Fruit fly (Drosophila melanogaster) whole organism, embryonic: ENCODE results near the gene hdly.
A peak's percentile ranks its signal among the peaks of the same experiment; 100 is the strongest.

Experiments used
- Ada2b ChIP-seq: fragments of 200-800 bp; sonication (Bioruptor generic); IDR thresholded peaks from 2 replicates; pipeline ENCODE4 v1.3.6; 2022; ENCODE audit warnings: missing biosample characterization, missing genetic modification characterization
- Awh ChIP-seq: fragments of 200-800 bp; sonication (Bioruptor generic); IDR thresholded peaks from 2 replicates; pipeline ENCODE4, ENCODE4 v1.3.6; 2022; ENCODE audit warnings: missing biosample characterization, missing genetic modification characterization
- CG10147 ChIP-seq: fragments of 200-800 bp; sonication (Bioruptor generic); optimal IDR thresholded peaks from 2 replicates; lab custom pipeline; 2019; ENCODE audit warnings: missing biosample characterization, mild to moderate bottlenecking, missing genetic modification characterization, moderate library complexity
- CG10267 ChIP-seq: fragments of 200-800 bp; sonication (Bioruptor generic); optimal IDR thresholded peaks from 2 replicates; lab custom pipeline; 2018; ENCODE audit warnings: missing biosample characterization, mild to moderate bottlenecking, missing genetic modification characterization, moderate library complexity
- CG15269 ChIP-seq: fragments of 200-800 bp; sonication (Bioruptor generic); optimal IDR thresholded peaks from 2 replicates; lab custom pipeline; 2018; ENCODE audit warnings: missing biosample characterization, mild to moderate bottlenecking, missing genetic modification characterization, moderate library complexity
- CG16779 ChIP-seq: fragments of 200-800 bp; sonication (Bioruptor generic); IDR thresholded peaks from 2 replicates; pipeline ENCODE4 v1.3.6; 2022; ENCODE audit warnings: missing biosample characterization, missing genetic modification characterization
- CG16815 ChIP-seq: fragments of 200-800 bp; sonication (Bioruptor generic); optimal IDR thresholded peaks from 3 replicates; lab custom pipeline; 2017; ENCODE audit warnings: missing biosample characterization, mild to moderate bottlenecking, missing genetic modification characterization
- CG16863 ChIP-seq: fragments of 200-800 bp; sonication (Bioruptor generic); optimal IDR thresholded peaks from 3 replicates; lab custom pipeline; 2016; ENCODE audit warnings: missing biosample characterization, missing genetic modification characterization
- CG17328 ChIP-seq: fragments of 200-800 bp; sonication (Bioruptor generic); IDR thresholded peaks from 2 replicates; pipeline ENCODE4 v1.3.6; 2022; ENCODE audit warnings: missing biosample characterization, missing genetic modification characterization
- CG17359 ChIP-seq: fragments of 200-800 bp; sonication (Bioruptor generic); optimal IDR thresholded peaks from 3 replicates; lab custom pipeline; 2018; ENCODE audit warnings: missing biosample characterization, mild to moderate bottlenecking, missing genetic modification characterization, moderate library complexity
- CG17829 ChIP-seq: fragments of 200-800 bp; optimal IDR thresholded peaks from 2 replicates; lab custom pipeline; 2019; ENCODE audit warnings: missing biosample characterization, mild to moderate bottlenecking, missing genetic modification characterization, moderate library complexity
- CG18011 ChIP-seq: fragments of 200-800 bp; sonication (Bioruptor generic); optimal IDR thresholded peaks from 2 replicates; lab custom pipeline; 2017; ENCODE audit warnings: missing biosample characterization, missing genetic modification characterization, mild to moderate bottlenecking, moderate library complexity, missing genotype
- CG18619 ChIP-seq: fragments of 200-800 bp; sonication (Bioruptor generic); optimal IDR thresholded peaks from 3 replicates; lab custom pipeline; 2017; ENCODE audit warnings: missing biosample characterization, mild to moderate bottlenecking, missing genetic modification characterization
- CG30020 ChIP-seq: fragments of 200-800 bp; optimal IDR thresholded peaks from 2 replicates; lab custom pipeline; 2019; ENCODE audit warnings: missing biosample characterization, mild to moderate bottlenecking, missing genetic modification characterization, moderate library complexity
- CG31365 ChIP-seq: fragments of 200-800 bp; sonication (Bioruptor generic); optimal IDR thresholded peaks from 2 replicates; lab custom pipeline; 2018; ENCODE audit warnings: missing biosample characterization, mild to moderate bottlenecking, missing genetic modification characterization
- CG3847 ChIP-seq: fragments of 200-800 bp; sonication (Bioruptor generic); IDR thresholded peaks from 2 replicates; pipeline ENCODE4 v1.3.6; 2022; ENCODE audit warnings: missing biosample characterization, missing genetic modification characterization
- CG4707 ChIP-seq: fragments of 200-800 bp; sonication (Bioruptor generic); optimal IDR thresholded peaks from 2 replicates; lab custom pipeline; 2018; ENCODE audit warnings: missing biosample characterization, mild to moderate bottlenecking, missing genetic modification characterization, moderate library complexity
- CG6254 ChIP-seq: fragments of 200-800 bp; sonication (Bioruptor generic); optimal IDR thresholded peaks from 3 replicates; lab custom pipeline; 2017; ENCODE audit warnings: mild to moderate bottlenecking, missing biosample characterization, missing genetic modification reagents, missing genetic modification characterization
- CG6854 ChIP-seq: fragments of 200-800 bp; sonication (Bioruptor generic); optimal IDR thresholded peaks from 3 replicates; lab custom pipeline; 2017; ENCODE audit warnings: missing biosample characterization, mild to moderate bottlenecking, missing genetic modification characterization
- CG7745 ChIP-seq: fragments of 200-800 bp; sonication (Bioruptor generic); optimal IDR thresholded peaks from 2 replicates; lab custom pipeline; 2018; ENCODE audit warnings: missing biosample characterization, mild to moderate bottlenecking, missing genetic modification characterization, moderate library complexity
- CG7786 ChIP-seq: fragments of 200-800 bp; sonication (Bioruptor generic); optimal IDR thresholded peaks from 2 replicates; lab custom pipeline; 2016; ENCODE audit warnings: missing biosample characterization, missing genetic modification characterization
- CG9609 ChIP-seq: fragments of 200-800 bp; sonication (Bioruptor generic); optimal IDR thresholded peaks from 3 replicates; lab custom pipeline; 2016; ENCODE audit warnings: missing biosample characterization, missing genetic modification characterization
- CrebB ChIP-seq: fragments of 200-800 bp; sonication (Bioruptor generic); optimal IDR thresholded peaks from 3 replicates; lab custom pipeline; 2018; ENCODE audit warnings: missing biosample characterization, mild to moderate bottlenecking, missing genetic modification characterization
- Elba2 ChIP-seq: fragments of 200-800 bp; sonication (Bioruptor generic); optimal IDR thresholded peaks from 3 replicates; lab custom pipeline; 2016; ENCODE audit warnings: missing biosample characterization, missing genetic modification characterization
- Fer3 ChIP-seq: fragments of 200-800 bp; sonication (Bioruptor generic); optimal IDR thresholded peaks from 2 replicates; lab custom pipeline; 2018; ENCODE audit warnings: missing biosample characterization, mild to moderate bottlenecking, missing genetic modification characterization, moderate library complexity
- HmgD ChIP-seq: fragments of 200-800 bp; sonication (Bioruptor generic); optimal IDR thresholded peaks from 3 replicates; lab custom pipeline; 2016; ENCODE audit warnings: missing biosample characterization, missing genetic modification characterization
- Hmr ChIP-seq: fragments of 200-800 bp; sonication (Bioruptor generic); optimal IDR thresholded peaks from 3 replicates; lab custom pipeline; 2017; ENCODE audit warnings: mild to moderate bottlenecking, missing biosample characterization, missing genetic modification reagents, missing genetic modification characterization
- Hr39 ChIP-seq: fragments of >200 bp; optimal IDR thresholded peaks from 2 replicates; lab custom pipeline; 2017
- Lpt ChIP-seq: fragments of >200 bp; optimal IDR thresholded peaks from 2 replicates; lab custom pipeline; 2018; ENCODE audit warnings: missing biosample characterization, missing genetic modification characterization
- Oli ChIP-seq: fragments of 200-800 bp; sonication (Bioruptor generic); optimal IDR thresholded peaks from 2 replicates; lab custom pipeline; 2018; ENCODE audit warnings: missing biosample characterization, mild to moderate bottlenecking, missing genetic modification characterization, moderate library complexity
- Opbp ChIP-seq: fragments of 200-800 bp; sonication (Bioruptor generic); IDR thresholded peaks from 3 replicates; pipeline ENCODE4 v1.3.6; 2022; ENCODE audit warnings: missing biosample characterization, missing genetic modification characterization; ENCODE audit not compliant: partially characterized antibody
- Spps ChIP-seq: fragments of 200-800 bp; sonication (Bioruptor generic); optimal IDR thresholded peaks from 2 replicates; lab custom pipeline; 2018; ENCODE audit warnings: missing biosample characterization, mild to moderate bottlenecking, missing genetic modification characterization
- Stat92E ChIP-seq, 3 experiments: fragments of >200 bp in 2 of 3; fragments of 200-800 bp in 1 of 3; sonication (Bioruptor generic) in 1 of 3; optimal IDR thresholded peaks; 2 replicates each; lab custom pipeline; 2017 to 2019; ENCODE audit warnings: missing biosample characterization in 3 of 3, missing genetic modification characterization in 3 of 3, mild to moderate bottlenecking in 1 of 3, moderate library complexity in 1 of 3
- cad ChIP-seq: fragments of >200 bp; optimal IDR thresholded peaks from 2 replicates; lab custom pipeline; 2017; ENCODE audit warnings: missing biosample characterization, missing genetic modification characterization
- corto ChIP-seq: fragments of 200-800 bp; sonication (Bioruptor generic); optimal IDR thresholded peaks from 2 replicates; lab custom pipeline; 2016; ENCODE audit warnings: missing biosample characterization, mild to moderate bottlenecking, missing genetic modification characterization, moderate library complexity
- dan ChIP-seq: fragments of 200-800 bp; sonication (Bioruptor generic); IDR thresholded peaks from 2 replicates; pipeline ENCODE4 v1.3.6; 2022; ENCODE audit warnings: missing biosample characterization, missing genetic modification characterization
- dimm ChIP-seq: fragments of 200-800 bp; sonication (Bioruptor generic); IDR thresholded peaks from 2 replicates; pipeline ENCODE4 v1.3.6; 2022; ENCODE audit warnings: missing biosample characterization, missing genetic modification characterization
- emc ChIP-seq: fragments of 200-800 bp; sonication (Bioruptor generic); optimal IDR thresholded peaks from 2 replicates; lab custom pipeline; 2016; ENCODE audit warnings: missing biosample characterization, missing genetic modification characterization
- eyg ChIP-seq: fragments of 200-800 bp; sonication (Bioruptor generic); optimal IDR thresholded peaks from 3 replicates; lab custom pipeline; 2016; ENCODE audit warnings: missing biosample characterization, missing genetic modification characterization
- fd3F ChIP-seq: fragments of 200-800 bp; sonication (Bioruptor generic); optimal IDR thresholded peaks from 2 replicates; lab custom pipeline; 2018; ENCODE audit warnings: missing biosample characterization, mild to moderate bottlenecking, missing genetic modification characterization, moderate library complexity
- fd64A ChIP-seq: fragments of 200-800 bp; sonication (Bioruptor generic); optimal IDR thresholded peaks from 3 replicates; lab custom pipeline; 2018; ENCODE audit warnings: missing biosample characterization, mild to moderate bottlenecking, missing genetic modification characterization
- ftz-f1 ChIP-seq: fragments of 200-800 bp; sonication (Bioruptor generic); optimal IDR thresholded peaks from 2 replicates; lab custom pipeline; 2016; ENCODE audit warnings: missing biosample characterization, missing genetic modification characterization
- org-1 ChIP-seq: fragments of 200-800 bp; sonication (Bioruptor generic); optimal IDR thresholded peaks from 2 replicates; lab custom pipeline; 2017; ENCODE audit warnings: missing biosample characterization, missing genetic modification characterization
- p53 ChIP-seq: fragments of 200-800 bp; sonication (Bioruptor generic); optimal IDR thresholded peaks from 2 replicates; lab custom pipeline; 2016; ENCODE audit warnings: missing biosample characterization, missing genetic modification characterization
- prd ChIP-seq, 3 experiments: fragments of >200 bp in 2 of 3; fragments of 200-800 bp in 1 of 3; sonication (Bioruptor generic) in 1 of 3; optimal IDR thresholded peaks in 2 of 3; IDR thresholded peaks in 1 of 3; 2 replicates in 2 of 3; 3 replicates in 1 of 3; pipeline versions ENCODE4 v1.3.6 to Lab custom; 2017 to 2022; ENCODE audit warnings: missing biosample characterization in 1 of 3, missing genetic modification characterization in 1 of 3
- seq ChIP-seq: fragments of 200-800 bp; sonication (Bioruptor generic); IDR thresholded peaks from 2 replicates; pipeline ENCODE4 v1.3.6; 2022; ENCODE audit warnings: missing biosample characterization, missing genetic modification characterization
- tna ChIP-seq: fragments of 200-800 bp; sonication (Bioruptor generic); IDR thresholded peaks from 2 replicates; pipeline ENCODE4 v1.3.6; 2022; ENCODE audit warnings: missing biosample characterization, missing genetic modification characterization; ENCODE audit not compliant: partially characterized antibody
- ttk ChIP-seq: fragments of 200-800 bp; sonication (Bioruptor generic); IDR thresholded peaks from 2 replicates; pipeline ENCODE4 v2.1.2; 2022; ENCODE audit warnings: missing biosample characterization, missing genetic modification characterization
- zf30C ChIP-seq: fragments of 200-800 bp; sonication (Bioruptor generic); optimal IDR thresholded peaks from 3 replicates; lab custom pipeline; 2018; ENCODE audit warnings: missing biosample characterization, mild to moderate bottlenecking, missing genetic modification characterization

The hdly gene

dm6 chr3R:20948448-20949174 lies 34.5 kb downstream of the hdly start, which contains the start of gene Atpalpha (continued):
- TF ChIP-seq Stat92E (GFP tag; optimal IDR thresholded peaks at IDR 0.05; lab: Kevin White, UChicago) (peak in 1 of 3 experiments; percentile 69), dan (GFP tag; lab: Robert Waterston, UW) (no peak), CG4707 (GFP tag; lab: Kevin White, UChicago) (no peak), seq (no peak), CG16779 (GFP tag; lab: Robert Waterston, UW) (no peak), CG3847 (GFP tag; lab: Robert Waterston, UW) (no peak), ftz-f1 (GFP tag; lab: Kevin White, UChicago) (peak; percentile 6), p53 (GFP tag; lab: Kevin White, UChicago) (no peak), CG10147 (GFP tag; lab: Kevin White, UChicago) (no peak), CG10267 (tag; lab: Kevin White, UChicago) (peak; percentile 50), prd (optimal IDR thresholded peaks at IDR 0.05; lab: Kevin White, UChicago) (no peak), prd (GFP tag; IDR thresholded peaks at IDR 0.05; lab: Robert Waterston, UW) (0 out of 3 replicates have a peak, but pooled peaks have one; percentile 12), zf30C (no peak), HmgD (GFP tag; lab: Kevin White, UChicago) (no peak), CG15269 (tag; lab: Kevin White, UChicago) (no peak), CG17359 (tag; lab: Kevin White, UChicago) (no peak), Elba2 (no peak), CG16815 (GFP tag; lab: Kevin White, UChicago) (no peak), CG18619 (GFP tag; lab: Kevin White, UChicago) (no peak), dimm (GFP tag; lab: Robert Waterston, UW) (no peak), Lpt (GFP tag; lab: Kevin White, UChicago) (no peak), fd64A (GFP tag; lab: Kevin White, UChicago) (peak; percentile 34), CG17328 (GFP tag; lab: Robert Waterston, UW) (no peak), cad (GFP tag; lab: Kevin White, UChicago) (no peak), Awh (GFP tag; lab: Robert Waterston, UW) (0 out of 2 replicates have a peak, but pooled peaks have one; percentile 25), CrebB (tag; lab: Kevin White, UChicago) (no peak), Ada2b (GFP tag; lab: Robert Waterston, UW) (no peak), Spps (tag; lab: Kevin White, UChicago) (no peak), Hr39 (lab: Kevin White, UChicago) (no peak), CG6254 (GFP tag; lab: Kevin White, UChicago) (no peak), corto (GFP tag; lab: Kevin White, UChicago) (peak; percentile 2), ttk (GFP tag; lab: Robert Waterston, UW) (no peak), CG17829 (tag; lab: Kevin White, UChicago) (peak; percentile 27), Fer3 (tag; lab: Kevin White, UChicago) (no peak), emc (GFP tag; lab: Kevin White, UChicago) (no peak), CG16863 (GFP tag; lab: Kevin White, UChicago) (no peak), CG7786 (GFP tag; lab: Kevin White, UChicago) (no peak), Oli (tag; lab: Kevin White, UChicago) (no peak), fd3F (no peak), CG30020 (tag; lab: Kevin White, UChicago) (peak; percentile 56), CG9609 (no peak), CG7745 (no peak), Hmr (GFP tag; lab: Kevin White, UChicago) (no peak), org-1 (GFP tag; lab: Kevin White, UChicago) (no peak), eyg (GFP tag; lab: Kevin White, UChicago) (no peak), CG6854 (GFP tag; lab: Kevin White, UChicago) (no peak), tna (GFP tag; lab: Robert Waterston, UW) (peak; percentile 98), Opbp (peak; percentile 98), CG18011 (GFP tag; lab: Kevin White, UChicago) (no peak), CG31365 (no peak)
